Worm (Caenorhabditis elegans): ENCODE results near the gene cccp-1.

DNA sequence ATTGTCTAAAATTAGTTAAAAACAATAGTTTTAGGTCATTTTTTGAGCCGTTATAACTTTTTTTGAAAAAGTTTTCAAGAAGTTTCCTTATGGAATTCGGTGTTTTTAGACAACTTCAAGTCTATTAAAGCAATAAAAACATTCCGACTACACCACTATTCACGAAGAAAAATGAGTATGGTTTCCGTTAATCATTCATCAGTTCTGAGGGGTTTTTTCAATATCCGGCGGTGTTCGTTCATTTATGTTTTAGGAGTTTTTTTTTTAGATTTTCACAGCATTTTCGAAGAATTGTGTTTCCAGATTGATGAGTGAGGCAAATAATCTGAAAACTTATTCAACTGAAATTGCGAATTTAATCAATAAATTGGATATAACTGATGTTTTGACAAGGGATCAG, 38.6 kb upstream of the cccp-1 start, which contains the start of gene Y49E10.27:
- TF ChIP-seq sea-2 (GFP tag; IDR thresholded peaks at IDR 0.05) (no peak), F37B4.10 (GFP tag; IDR thresholded peaks at IDR 0.05) (no peak), unc-130 (GFP tag; optimal IDR thresholded peaks at IDR 0.05) (no peak), pbrm-1 (GFP tag; IDR thresholded peaks at IDR 0.05) (no peak), aptf-3 (GFP tag; IDR thresholded peaks at IDR 0.05) (no peak), attf-6 (GFP tag; IDR thresholded peaks at IDR 0.05) (no peak), B0336.3 (GFP tag; IDR thresholded peaks at IDR 0.05) (no peak), dpff-1 (tag; optimal IDR thresholded peaks at IDR 0.05) (no peak), nfyb-1 (GFP tag; IDR thresholded peaks at IDR 0.05) (no peak), egl-44 (GFP tag; IDR thresholded peaks at IDR 0.05) (no peak), mcd-1 (GFP tag; IDR thresholded peaks at IDR 0.05) (no peak), C06A6.2 (GFP tag; conservative IDR thresholded peaks at IDR 0.05) (no peak), attf-3 (GFP tag; conservative IDR thresholded peaks at IDR 0.05) (no peak)
